Worm (Caenorhabditis elegans): ENCODE measurements around the gene algn-11.

Gene algn-11

ce11 chrIII:7272088-7272487 is 18.3 kb downstream of the algn-11 start (continued):
- TF ChIP-seq hlh-11 (tag; optimal IDR thresholded peaks at IDR 0.05) (peak; percentile 78), lim-7 (GFP tag; IDR thresholded peaks at IDR 0.05) (no peak), mxl-2 (GFP tag; conservative IDR thresholded peaks at IDR 0.05) (no peak), mep-1 (tag; optimal IDR thresholded peaks at IDR 0.05) (peak; percentile 71), vab-7 (GFP tag; IDR thresholded peaks at IDR 0.05) (no peak), nhr-41 (GFP tag; IDR thresholded peaks at IDR 0.05) (no peak), lir-3 (tag; optimal IDR thresholded peaks at IDR 0.05) (no peak), lin-38 (GFP tag; IDR thresholded peaks at IDR 0.05) (no peak), F26F4.8 (GFP tag; conservative IDR thresholded peaks at IDR 0.05) (no peak), mdl-1 (tag; optimal IDR thresholded peaks at IDR 0.05) (peak in 1 of 2 experiments; percentile 84), unc-62 (GFP tag; optimal IDR thresholded peaks at IDR 0.05 in 1 of 2) (peak in 1 of 2 experiments; percentile 11), unc-62 (tag; optimal IDR thresholded peaks at IDR 0.05) (no peak), zfp-2 (tag; optimal IDR thresholded peaks at IDR 0.05) (no peak), tag-97 (GFP tag; IDR thresholded peaks at IDR 0.05) (no peak), daf-12 (tag; optimal IDR thresholded peaks at IDR 0.05) (no peak)

ce11 chrIII:7271083-7271482 is 19.3 kb downstream of the algn-11 start:
- TF ChIP-seq nhr-6 (tag; optimal IDR thresholded peaks at IDR 0.05), result peak; percentile 7
- peak; percentile 23 for TF ChIP-seq hlh-30 (tag; optimal IDR thresholded peaks at IDR 0.05; ENCODE audit: insufficient read depth)
- peak; percentile 39 for TF ChIP-seq mep-1 (tag; optimal IDR thresholded peaks at IDR 0.05)
- no peak for TF ChIP-seq T20F7.1 (GFP tag; optimal IDR thresholded peaks at IDR 0.05)
- no peak for TF ChIP-seq php-3 (GFP tag; IDR thresholded peaks at IDR 0.05)
- no peak for TF ChIP-seq daf-8 (GFP tag; IDR thresholded peaks at IDR 0.05)
- no peak for TF ChIP-seq cey-2 (tag; optimal IDR thresholded peaks at IDR 0.05; ENCODE audit: borderline replicate concordance, insufficient read depth)
- no peak for TF ChIP-seq vab-7 (GFP tag; IDR thresholded peaks at IDR 0.05)
- no peak for TF ChIP-seq daf-16 (GFP tag; optimal IDR thresholded peaks at IDR 0.05)
- TF ChIP-seq daf-16 (tag; optimal IDR thresholded peaks at IDR 0.05), result peak; percentile 40
- TF ChIP-seq mxl-3 (GFP tag; optimal IDR thresholded peaks at IDR 0.05), result no peak
- TF ChIP-seq dmd-6 (GFP tag; IDR thresholded peaks at IDR 0.05), result peak; percentile 35; the same call in 1 of the 2 replicates
- no peak for TF ChIP-seq dmd-8 (GFP tag; IDR thresholded peaks at IDR 0.05)
- TF ChIP-seq nhr-28 (tag; optimal IDR thresholded peaks at IDR 0.05), result peak; percentile 54
- TF ChIP-seq nhr-111 (GFP tag; optimal IDR thresholded peaks at IDR 0.05), result no peak
- TF ChIP-seq nhr-10 (tag; optimal IDR thresholded peaks at IDR 0.05), result no peak

ce11 chrIII:7263028-7263427 is 27.3 kb downstream of the algn-11 start:
- TF ChIP-seq unc-62 (GFP tag; optimal IDR thresholded peaks at IDR 0.05 in 1 of 2), result peak in 1 of 2 experiments; percentile 92
- TF ChIP-seq unc-62 (tag; optimal IDR thresholded peaks at IDR 0.05), result no peak
- no peak for TF ChIP-seq nhr-41 (GFP tag; IDR thresholded peaks at IDR 0.05)

ce11 chrIII:7262592-7262991 is 27.8 kb downstream of the algn-11 start:
- TF ChIP-seq zip-11 (GFP tag; IDR thresholded peaks at IDR 0.05) (no peak), ces-1 (GFP tag; optimal IDR thresholded peaks at IDR 0.05) (peak; percentile 31)

- TF ChIP-seq ZK337.2 (GFP tag; IDR thresholded peaks at IDR 0.05) (no peak), nhr-76 (tag; optimal IDR thresholded peaks at IDR 0.05) (no peak), ces-1 (GFP tag; optimal IDR thresholded peaks at IDR 0.05) (peak; percentile 10), unc-39 (tag; optimal IDR thresholded peaks at IDR 0.05) (no peak), fkh-10 (GFP tag; optimal IDR thresholded peaks at IDR 0.05) (peak; percentile 71)
These were observed 31.4 kb downstream of the algn-11 start, which contains the start of gene B0361.4 for ce11 chrIII:7258931-7259330. Gene B0361.4 (plus strand): TSS chrIII:7258991.

Data from whole organism, L4 larva.